Worm (Caenorhabditis elegans): ENCODE measurements around the gene unc-30.

unc-30 gene

ce11 chrIV:13077694-13078093, 41.1 kb upstream of the unc-30 start:
- no peak for TF ChIP-seq fkh-6 (tag; optimal IDR thresholded peaks at IDR 0.05)
- TF ChIP-seq hlh-8 (tag; optimal IDR thresholded peaks at IDR 0.05) = no peak

- TF ChIP-seq pha-4 (tag; optimal IDR thresholded peaks at IDR 0.05) (no peak), hlh-8 (tag; optimal IDR thresholded peaks at IDR 0.05) (no peak), nhr-232 (tag; optimal IDR thresholded peaks at IDR 0.05) (no peak), hlh-6 (tag; optimal IDR thresholded peaks at IDR 0.05) (no peak), ceh-19 (GFP tag; optimal IDR thresholded peaks at IDR 0.05) (no peak), ama-1 (optimal IDR thresholded peaks at IDR 0.05) (no peak), dve-1 (tag; optimal IDR thresholded peaks at IDR 0.05) (no peak), C08G9.2 (tag; optimal IDR thresholded peaks at IDR 0.05) (no peak), unc-55 (GFP tag; optimal IDR thresholded peaks at IDR 0.05) (no peak), ref-2 (tag; optimal IDR thresholded peaks at IDR 0.05) (no peak)
Measured at ce11 chrIV:13078342-13078741, 40.4 kb upstream of the unc-30 start.

- no peak for TF ChIP-seq tbx-2 (tag; optimal IDR thresholded peaks at IDR 0.05)
- TF ChIP-seq ceh-48 (tag; optimal IDR thresholded peaks at IDR 0.05) = no peak
- no peak for TF ChIP-seq madf-2 (tag; optimal IDR thresholded peaks at IDR 0.05)
- TF ChIP-seq ceh-45 (GFP tag; IDR thresholded peaks at IDR 0.05) = no peak
- TF ChIP-seq hlh-13 (GFP tag; optimal IDR thresholded peaks at IDR 0.05) = no peak
- TF ChIP-seq zip-5 (tag; optimal IDR thresholded peaks at IDR 0.05) = no peak
- TF ChIP-seq T23F11.4 (GFP tag; optimal IDR thresholded peaks at IDR 0.05) = no peak
- no peak for TF ChIP-seq rnt-1 (tag; optimal IDR thresholded peaks at IDR 0.05)
- no peak for TF ChIP-seq fkh-6 (tag; optimal IDR thresholded peaks at IDR 0.05)
- TF ChIP-seq sox-2 (GFP tag; IDR thresholded peaks at IDR 0.05) = no peak
- no peak for TF ChIP-seq ceh-24 (tag; optimal IDR thresholded peaks at IDR 0.05)
- no peak for TF ChIP-seq pat-9 (tag; optimal IDR thresholded peaks at IDR 0.05)
- TF ChIP-seq C08G9.2 (tag; optimal IDR thresholded peaks at IDR 0.05) = no peak
- TF ChIP-seq sdc-2 (tag; optimal IDR thresholded peaks at IDR 0.05) = no peak
Measured at ce11 chrIV:13079119-13079518, 39.7 kb upstream of the unc-30 start, which contains the start of gene C39E9.8. C39E9.8 (plus strand) TSS chrIV:13079446.

- TF ChIP-seq zip-5 (tag; optimal IDR thresholded peaks at IDR 0.05) (no peak), ceh-34 (tag; optimal IDR thresholded peaks at IDR 0.05) (no peak), fkh-10 (GFP tag; optimal IDR thresholded peaks at IDR 0.05) (no peak), ceh-48 (tag; optimal IDR thresholded peaks at IDR 0.05) (no peak), elt-4 (tag; optimal IDR thresholded peaks at IDR 0.05) (no peak), madf-2 (tag; optimal IDR thresholded peaks at IDR 0.05) (no peak)
Measured at ce11 chrIV:13080185-13080584, 38.6 kb upstream of the unc-30 start.

- TF ChIP-seq unc-3 (GFP tag; conservative IDR thresholded peaks at IDR 0.05) (no peak), unc-3 (tag; optimal IDR thresholded peaks at IDR 0.05) (no peak), ceh-2 (tag; optimal IDR thresholded peaks at IDR 0.05) (no peak), dmd-4 (tag; optimal IDR thresholded peaks at IDR 0.05; ENCODE audit: borderline replicate concordance) (no peak), unc-86 (tag; optimal IDR thresholded peaks at IDR 0.05) (no peak), ceh-6 (GFP tag; optimal IDR thresholded peaks at IDR 0.05) (no peak), fkh-10 (GFP tag; optimal IDR thresholded peaks at IDR 0.05) (no peak), elt-2 (tag; optimal IDR thresholded peaks at IDR 0.05) (no peak), odd-2 (tag; optimal IDR thresholded peaks at IDR 0.05) (no peak), zip-5 (tag; optimal IDR thresholded peaks at IDR 0.05) (no peak), tbx-7 (tag; optimal IDR thresholded peaks at IDR 0.05) (no peak), hlh-8 (tag; optimal IDR thresholded peaks at IDR 0.05) (no peak), nfya-1 (tag; optimal IDR thresholded peaks at IDR 0.05) (no peak), npax-4 (tag; optimal IDR thresholded peaks at IDR 0.05) (no peak), pqm-1 (tag; optimal IDR thresholded peaks at IDR 0.05) (no peak), ceh-48 (tag; optimal IDR thresholded peaks at IDR 0.05) (no peak), pha-4 (tag; optimal IDR thresholded peaks at IDR 0.05) (no peak)
Measured at ce11 chrIV:13080861-13081260, 37.9 kb upstream of the unc-30 start.

All from whole organism, late embryonic.